Fruit fly (Drosophila melanogaster) whole organism, embryonic: ENCODE measurements around the gene Rad9.

ENCODE experiments used
- Asciz ChIP-seq: fragments of 200-800 bp; sonication (Bioruptor generic); optimal IDR thresholded peaks from 2 replicates; lab custom pipeline; 2017; ENCODE audit warnings: missing biosample characterization, mild to moderate bottlenecking, missing genetic modification characterization, missing genetic modification reagents
- Bgb ChIP-seq: fragments of 200-800 bp; sonication (Bioruptor generic); IDR thresholded peaks from 2 replicates; pipeline ENCODE4 v1.3.6; 2022; ENCODE audit warnings: missing biosample characterization, missing genetic modification characterization; ENCODE audit not compliant: partially characterized antibody
- CG10147 ChIP-seq: fragments of 200-800 bp; sonication (Bioruptor generic); optimal IDR thresholded peaks from 2 replicates; lab custom pipeline; 2019; ENCODE audit warnings: missing biosample characterization, mild to moderate bottlenecking, missing genetic modification characterization, moderate library complexity
- CG10321 ChIP-seq: fragments of 200-800 bp; sonication (Bioruptor generic); IDR thresholded peaks from 2 replicates; pipeline ENCODE4 v1.3.6; 2022; ENCODE audit warnings: missing biosample characterization, missing genetic modification characterization
- CG12071 ChIP-seq: fragments of 200-800 bp; sonication (Bioruptor generic); optimal IDR thresholded peaks from 3 replicates; lab custom pipeline; 2018; ENCODE audit warnings: missing biosample characterization, mild to moderate bottlenecking, missing genetic modification characterization
- CG12769 ChIP-seq: fragments of 200-800 bp; sonication (Bioruptor generic); optimal IDR thresholded peaks from 2 replicates; lab custom pipeline; 2019; ENCODE audit warnings: missing biosample characterization, mild to moderate bottlenecking, missing genetic modification characterization, moderate library complexity
- CG14860 ChIP-seq: fragments of 200-800 bp; sonication (Bioruptor generic); IDR thresholded peaks from 3 replicates; pipeline ENCODE4 v1.3.6; 2022; ENCODE audit warnings: missing biosample characterization, missing genetic modification characterization; ENCODE audit not compliant: partially characterized antibody
- CG15269 ChIP-seq: fragments of 200-800 bp; sonication (Bioruptor generic); optimal IDR thresholded peaks from 2 replicates; lab custom pipeline; 2018; ENCODE audit warnings: missing biosample characterization, mild to moderate bottlenecking, missing genetic modification characterization, moderate library complexity
- CG17361 ChIP-seq: fragments of 200-800 bp; sonication (Bioruptor generic); IDR thresholded peaks from 3 replicates; pipeline ENCODE4 v1.3.6; 2022; ENCODE audit warnings: missing biosample characterization, missing genetic modification characterization
- CG2678 ChIP-seq: fragments of 200-800 bp; sonication (Bioruptor generic); optimal IDR thresholded peaks from 3 replicates; lab custom pipeline; 2019; ENCODE audit warnings: missing biosample characterization, mild to moderate bottlenecking, missing genetic modification characterization, moderate library complexity
- CG2712 ChIP-seq: fragments of 200-800 bp; optimal IDR thresholded peaks from 3 replicates; lab custom pipeline; 2019; ENCODE audit warnings: missing biosample characterization, mild to moderate bottlenecking, missing genetic modification characterization, moderate library complexity
- CG31441 ChIP-seq: fragments of 200-800 bp; sonication (Bioruptor generic); IDR thresholded peaks from 2 replicates; pipeline ENCODE4 v1.3.6; 2022; ENCODE audit warnings: missing biosample characterization, missing genetic modification characterization
- CG34376 ChIP-seq: fragments of 200-800 bp; sonication (Bioruptor generic); optimal IDR thresholded peaks from 2 replicates; lab custom pipeline; 2018; ENCODE audit warnings: missing biosample characterization, mild to moderate bottlenecking, missing genetic modification characterization
- CG4707 ChIP-seq: fragments of 200-800 bp; sonication (Bioruptor generic); optimal IDR thresholded peaks from 2 replicates; lab custom pipeline; 2018; ENCODE audit warnings: missing biosample characterization, mild to moderate bottlenecking, missing genetic modification characterization, moderate library complexity
- CG5245 ChIP-seq: fragments of 200-800 bp; sonication (Bioruptor generic); optimal IDR thresholded peaks from 3 replicates; lab custom pipeline; 2016; ENCODE audit warnings: missing biosample characterization, missing genetic modification characterization
- CG6791 ChIP-seq: fragments of 200-800 bp; sonication (Bioruptor generic); IDR thresholded peaks from 3 replicates; pipeline ENCODE4 v1.3.6; 2022; ENCODE audit warnings: missing biosample characterization, missing genetic modification characterization; ENCODE audit not compliant: partially characterized antibody
- CG7786 ChIP-seq: fragments of 200-800 bp; sonication (Bioruptor generic); optimal IDR thresholded peaks from 2 replicates; lab custom pipeline; 2016; ENCODE audit warnings: missing biosample characterization, missing genetic modification characterization
- CG8944 ChIP-seq: fragments of 200-800 bp; sonication (Bioruptor generic); optimal IDR thresholded peaks from 3 replicates; lab custom pipeline; 2016; ENCODE audit warnings: missing biosample characterization, missing genetic modification characterization
- CG9817 ChIP-seq: fragments of 200-800 bp; sonication (Bioruptor generic); optimal IDR thresholded peaks from 2 replicates; lab custom pipeline; 2018; ENCODE audit warnings: missing biosample characterization, mild to moderate bottlenecking, missing genetic modification characterization, moderate library complexity
- D19A ChIP-seq: fragments of 200-800 bp; optimal IDR thresholded peaks from 3 replicates; lab custom pipeline; 2019; ENCODE audit warnings: missing biosample characterization, mild to moderate bottlenecking, missing genetic modification characterization, moderate library complexity
- Dip2 ChIP-seq: fragments of 200-800 bp; sonication (Bioruptor generic); IDR thresholded peaks from 2 replicates; pipeline ENCODE4 v1.3.6; 2022; ENCODE audit warnings: missing biosample characterization, missing genetic modification characterization
- Doc2 ChIP-seq: fragments of 200-800 bp; sonication (Bioruptor generic); IDR thresholded peaks from 2 replicates; pipeline ENCODE4 v1.3.6; 2022; ENCODE audit warnings: missing biosample characterization, missing genetic modification characterization
- Fer2 ChIP-seq: fragments of 200-800 bp; sonication (Bioruptor generic); optimal IDR thresholded peaks from 2 replicates; lab custom pipeline; 2018; ENCODE audit warnings: missing biosample characterization, mild to moderate bottlenecking, missing genetic modification characterization, moderate library complexity
- HmgD ChIP-seq: fragments of 200-800 bp; sonication (Bioruptor generic); optimal IDR thresholded peaks from 3 replicates; lab custom pipeline; 2016; ENCODE audit warnings: missing biosample characterization, missing genetic modification characterization
- Hmr ChIP-seq: fragments of 200-800 bp; sonication (Bioruptor generic); optimal IDR thresholded peaks from 3 replicates; lab custom pipeline; 2017; ENCODE audit warnings: mild to moderate bottlenecking, missing biosample characterization, missing genetic modification reagents, missing genetic modification characterization
- Hr78 ChIP-seq, 2 experiments: fragments of 200-800 bp in 1 of 2; fragments of >200 bp in 1 of 2; sonication (Bioruptor generic) in 1 of 2; optimal IDR thresholded peaks; 2 replicates each; lab custom pipeline; 2017 to 2019; ENCODE audit warnings: missing biosample characterization in 2 of 2, missing genetic modification characterization in 2 of 2, mild to moderate bottlenecking in 1 of 2, moderate library complexity in 1 of 2
- Lhr ChIP-seq: fragments of 200-800 bp; sonication (Bioruptor generic); optimal IDR thresholded peaks from 3 replicates; lab custom pipeline; 2017; ENCODE audit warnings: mild to moderate bottlenecking, missing biosample characterization, missing genetic modification reagents, missing genetic modification characterization
- MESR4 ChIP-seq: fragments of 200-800 bp; sonication (Bioruptor generic); optimal IDR thresholded peaks from 2 replicates; lab custom pipeline; 2018; ENCODE audit warnings: missing biosample characterization, mild to moderate bottlenecking, missing genetic modification characterization, moderate library complexity
- PHDP ChIP-seq: fragments of 200-800 bp; sonication (Bioruptor generic); optimal IDR thresholded peaks from 3 replicates; lab custom pipeline; 2018; ENCODE audit warnings: missing biosample characterization, mild to moderate bottlenecking, missing genetic modification characterization, moderate library complexity
- Pdp1 ChIP-seq, 2 experiments: fragments of 200-800 bp; sonication (Bioruptor generic); optimal IDR thresholded peaks; 3 replicates each; lab custom pipeline; 2016; ENCODE audit warnings: missing biosample characterization in 2 of 2, missing genetic modification characterization in 2 of 2, mild to moderate bottlenecking in 1 of 2, moderate library complexity in 1 of 2
- Ptx1 ChIP-seq: fragments of 200-800 bp; sonication (Bioruptor generic); IDR thresholded peaks from 2 replicates; pipeline ENCODE4 v1.3.6; 2022; ENCODE audit warnings: missing biosample characterization, missing genetic modification characterization
- Six4 ChIP-seq: fragments of 200-800 bp; sonication (Bioruptor generic); optimal IDR thresholded peaks from 2 replicates; lab custom pipeline; 2016; ENCODE audit warnings: missing biosample characterization, missing genetic modification characterization
- abd-A ChIP-seq: fragments of 200-800 bp; sonication (Bioruptor generic); optimal IDR thresholded peaks from 3 replicates; lab custom pipeline; 2019; ENCODE audit warnings: missing biosample characterization, mild to moderate bottlenecking, missing genetic modification characterization, moderate library complexity
- amos ChIP-seq: fragments of 200-800 bp; sonication (Bioruptor generic); IDR thresholded peaks from 2 replicates; pipeline ENCODE4 v1.3.6; 2022; ENCODE audit warnings: missing biosample characterization, missing genetic modification characterization; ENCODE audit not compliant: partially characterized antibody
- bigmax ChIP-seq: fragments of 200-800 bp; sonication (Bioruptor generic); optimal IDR thresholded peaks from 2 replicates; lab custom pipeline; 2018; ENCODE audit warnings: missing biosample characterization, mild to moderate bottlenecking, missing genetic modification characterization
- fd3F ChIP-seq: fragments of 200-800 bp; sonication (Bioruptor generic); optimal IDR thresholded peaks from 2 replicates; lab custom pipeline; 2018; ENCODE audit warnings: missing biosample characterization, mild to moderate bottlenecking, missing genetic modification characterization, moderate library complexity
- gce ChIP-seq: fragments of 200-800 bp; sonication (Bioruptor generic); IDR thresholded peaks from 3 replicates; pipeline ENCODE4 v1.3.6; 2022; ENCODE audit warnings: missing biosample characterization, missing genetic modification characterization
- lilli ChIP-seq: fragments of 200-800 bp; sonication (Bioruptor generic); optimal IDR thresholded peaks from 3 replicates; lab custom pipeline; 2016; ENCODE audit warnings: missing biosample characterization, missing genetic modification characterization
- lola ChIP-seq, 3 experiments: fragments of >200 bp in 2 of 3; fragments of 200-800 bp in 1 of 3; sonication (Bioruptor generic) in 1 of 3; optimal IDR thresholded peaks; 2 replicates each; lab custom pipeline; 2017 to 2019; ENCODE audit warnings: missing biosample characterization in 3 of 3, missing genetic modification characterization in 3 of 3, mild to moderate bottlenecking in 1 of 3, moderate library complexity in 1 of 3
- mam ChIP-seq: fragments of 200-800 bp; sonication (Bioruptor generic); optimal IDR thresholded peaks from 3 replicates; lab custom pipeline; 2016; ENCODE audit warnings: missing biosample characterization, missing genetic modification characterization
- mirr ChIP-seq: fragments of 200-800 bp; sonication (Bioruptor generic); optimal IDR thresholded peaks from 3 replicates; lab custom pipeline; 2018; ENCODE audit warnings: missing biosample characterization, mild to moderate bottlenecking, missing genetic modification characterization
- pb ChIP-seq: fragments of 200-800 bp; sonication (Bioruptor generic); optimal IDR thresholded peaks from 3 replicates; lab custom pipeline; 2016; ENCODE audit warnings: missing biosample characterization, missing genetic modification characterization
- row ChIP-seq: fragments of 200-800 bp; sonication (Bioruptor generic); IDR thresholded peaks from 3 replicates; pipeline ENCODE4 v1.3.6; 2022; ENCODE audit warnings: missing biosample characterization, missing genetic modification characterization
- slou ChIP-seq: fragments of 200-800 bp; sonication (Bioruptor generic); optimal IDR thresholded peaks from 3 replicates; lab custom pipeline; 2016; ENCODE audit warnings: missing biosample characterization, missing genetic modification characterization
- sug ChIP-seq: fragments of 200-800 bp; optimal IDR thresholded peaks from 2 replicates; lab custom pipeline; 2019; ENCODE audit warnings: missing biosample characterization, mild to moderate bottlenecking, missing genetic modification characterization, moderate library complexity
- tap ChIP-seq: fragments of 200-800 bp; optimal IDR thresholded peaks from 3 replicates; lab custom pipeline; 2019; ENCODE audit warnings: missing biosample characterization, mild to moderate bottlenecking, missing genetic modification characterization, moderate library complexity
- toy ChIP-seq: fragments of 200-800 bp; sonication (Bioruptor generic); IDR thresholded peaks from 2 replicates; pipeline ENCODE4 v1.3.6; 2022; ENCODE audit warnings: missing biosample characterization, missing genetic modification characterization
- vnd ChIP-seq: fragments of 200-800 bp; sonication (Bioruptor generic); IDR thresholded peaks from 3 replicates; pipeline ENCODE4 v1.3.6; 2022; ENCODE audit warnings: missing biosample characterization, missing genetic modification characterization; ENCODE audit not compliant: partially characterized antibody
- yki ChIP-seq: fragments of >200 bp; optimal IDR thresholded peaks from 3 replicates; lab custom pipeline; 2018

Gene Rad9

DNA sequence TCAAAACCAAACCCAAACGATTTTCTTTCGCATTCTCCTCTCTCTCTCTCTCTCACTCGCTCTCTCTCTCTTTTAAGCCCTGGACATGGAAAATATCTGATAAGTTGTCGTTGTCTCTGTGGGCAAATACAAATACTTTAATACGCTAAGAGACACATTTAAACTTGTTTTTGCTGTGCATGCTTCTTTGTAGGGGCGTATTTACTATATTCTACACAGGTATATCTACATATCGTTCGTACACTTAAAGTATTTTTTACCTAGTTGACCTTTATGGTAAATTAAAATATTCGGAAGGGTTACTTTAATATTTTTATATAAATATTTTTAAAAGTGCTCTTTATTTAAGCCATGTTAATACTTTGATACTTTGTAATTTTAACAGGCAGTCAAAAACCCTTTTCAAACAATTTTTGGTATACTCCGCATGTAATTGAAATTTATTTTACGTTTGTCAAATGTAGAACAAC, 26.0 kb downstream of the Rad9 start (continued):
- peak; percentile 12 for TF ChIP-seq CG2712 (tag; lab: Kevin White, UChicago)
- TF ChIP-seq CG14860 (GFP tag; lab: Robert Waterston, UW): peak; percentile 14; the same call in 1 of the 3 replicates
- peak; percentile 2 for TF ChIP-seq D19A
- TF ChIP-seq Hr78 (GFP tag; optimal IDR thresholded peaks at IDR 0.05; lab: Kevin White, UChicago): peak in 1 of 2 experiments; percentile 22
- 0 out of 3 replicates have a peak, but pooled peaks have one; percentile 23 for TF ChIP-seq CG6791 (GFP tag; lab: Robert Waterston, UW)
- TF ChIP-seq yki (lab: Kevin White, UChicago): peak; percentile 40
- TF ChIP-seq tap (tag; lab: Kevin White, UChicago): peak; percentile 10
- no peak for TF ChIP-seq fd3F (GFP tag; lab: Kevin White, UChicago)
- no peak for TF ChIP-seq CG7786
- peak; percentile 20 for TF ChIP-seq sug (tag; lab: Kevin White, UChicago)
- no peak for TF ChIP-seq Doc2 (GFP tag; lab: Robert Waterston, UW)
- no peak for TF ChIP-seq CG9817 (tag; lab: Kevin White, UChicago)
- TF ChIP-seq Pdp1 (GFP tag; optimal IDR thresholded peaks at IDR 0.05; lab: Kevin White, UChicago): no peak
- no peak for TF ChIP-seq slou (GFP tag; lab: Kevin White, UChicago)
- peak; percentile 9; the same call in 1 of the 2 replicates for TF ChIP-seq Bgb (GFP tag; lab: Robert Waterston, UW)
- TF ChIP-seq CG10321: no peak
- TF ChIP-seq PHDP (tag; lab: Kevin White, UChicago): peak; percentile 15
- TF ChIP-seq CG4707 (GFP tag; lab: Kevin White, UChicago): no peak
- peak; percentile 45 for TF ChIP-seq mirr
- no peak for TF ChIP-seq HmgD (GFP tag; lab: Kevin White, UChicago)
- TF ChIP-seq CG12769: peak; percentile 35
- TF ChIP-seq toy (GFP tag; lab: Robert Waterston, UW): no peak
- peak; percentile 13 for TF ChIP-seq CG15269 (tag; lab: Kevin White, UChicago)
- TF ChIP-seq Ptx1 (GFP tag; lab: Robert Waterston, UW): no peak
- no peak for TF ChIP-seq Six4 (GFP tag; lab: Kevin White, UChicago)
- TF ChIP-seq Lhr (GFP tag; lab: Kevin White, UChicago): no peak
- no peak for TF ChIP-seq mam
- TF ChIP-seq CG2678: peak; percentile 29
- TF ChIP-seq CG34376: peak; percentile 10
- peak; percentile 3 for TF ChIP-seq CG12071 (GFP tag; lab: Kevin White, UChicago)
- TF ChIP-seq row (GFP tag; lab: Robert Waterston, UW): peak; percentile 30; the same call in 1 of the 3 replicates
- TF ChIP-seq Fer2 (tag; lab: Kevin White, UChicago): no peak
- no peak for TF ChIP-seq pb (GFP tag; lab: Kevin White, UChicago)
- no peak for TF ChIP-seq CG10147 (GFP tag; lab: Kevin White, UChicago)
- TF ChIP-seq Dip2: no peak
- TF ChIP-seq lilli (GFP tag; lab: Kevin White, UChicago): no peak
- TF ChIP-seq lola (GFP tag; optimal IDR thresholded peaks at IDR 0.05; lab: Kevin White, UChicago): no peak
- no peak for TF ChIP-seq CG5245 (GFP tag; lab: Kevin White, UChicago)
- TF ChIP-seq MESR4 (GFP tag; lab: Kevin White, UChicago): no peak
- no peak for TF ChIP-seq gce (GFP tag; lab: Robert Waterston, UW)
- TF ChIP-seq Asciz: peak; percentile 3
- peak; percentile 13 for TF ChIP-seq abd-A (tag; lab: Kevin White, UChicago)
- peak; percentile 28; the same call in 1 of the 3 replicates for TF ChIP-seq vnd (GFP tag; lab: Robert Waterston, UW)
- peak; percentile 52 for TF ChIP-seq CG31441 (GFP tag; lab: Robert Waterston, UW)
- TF ChIP-seq CG17361 (GFP tag; lab: Robert Waterston, UW): no peak
- peak; percentile 28 for TF ChIP-seq Hmr (GFP tag; lab: Kevin White, UChicago)
- TF ChIP-seq bigmax (GFP tag; lab: Kevin White, UChicago): no peak
- TF ChIP-seq CG8944 (GFP tag; lab: Kevin White, UChicago): no peak
- TF ChIP-seq amos: peak; percentile 19; the same call in 1 of the 2 replicates
